Worm (Caenorhabditis elegans): ENCODE data around the gene C35D10.1.

The C35D10.1 gene

ce11 chrIII:4905405-4905804 is 25.9 kb downstream of the C35D10.1 start, which contains the start of gene F26F4.8 (continued):
- TF ChIP-seq ahr-1 (tag; optimal IDR thresholded peaks at IDR 0.05), result peak; percentile 24
- no peak for TF ChIP-seq hlh-30 (tag; optimal IDR thresholded peaks at IDR 0.05; ENCODE audit: insufficient read depth)
- TF ChIP-seq ceh-14 (tag; optimal IDR thresholded peaks at IDR 0.05), result peak; percentile 14
- TF ChIP-seq madf-2 (tag; optimal IDR thresholded peaks at IDR 0.05), result no peak
- no peak for TF ChIP-seq unc-3 (GFP tag; conservative IDR thresholded peaks at IDR 0.05)
- TF ChIP-seq unc-3 (tag; optimal IDR thresholded peaks at IDR 0.05), result no peak
- TF ChIP-seq sox-2 (GFP tag; IDR thresholded peaks at IDR 0.05), result no peak
- TF ChIP-seq ceh-6 (GFP tag; optimal IDR thresholded peaks at IDR 0.05), result no peak
- peak; percentile 7 for TF ChIP-seq eyg-1 (tag; optimal IDR thresholded peaks at IDR 0.05)
- TF ChIP-seq nhr-232 (tag; optimal IDR thresholded peaks at IDR 0.05), result no peak
- no peak for TF ChIP-seq nfya-1 (tag; optimal IDR thresholded peaks at IDR 0.05)
- peak; percentile 92 for TF ChIP-seq ceh-31 (tag; optimal IDR thresholded peaks at IDR 0.05)
- no peak for TF ChIP-seq Y22D7AL.16 (tag; optimal IDR thresholded peaks at IDR 0.05)
- no peak for TF ChIP-seq pag-3 (tag; optimal IDR thresholded peaks at IDR 0.05; ENCODE audit: borderline replicate concordance)
- peak; percentile 90 for TF ChIP-seq C08G9.2 (tag; optimal IDR thresholded peaks at IDR 0.05)
- TF ChIP-seq ref-2 (tag; optimal IDR thresholded peaks at IDR 0.05), result peak; percentile 51
- TF ChIP-seq nhr-11 (tag; optimal IDR thresholded peaks at IDR 0.05), result no peak
- no peak for TF ChIP-seq hlh-15 (tag; optimal IDR thresholded peaks at IDR 0.05)
- TF ChIP-seq syd-9 (tag; optimal IDR thresholded peaks at IDR 0.05), result no peak
- peak; percentile 79 for TF ChIP-seq mec-3 (tag; optimal IDR thresholded peaks at IDR 0.05; ENCODE audit: borderline replicate concordance)
- no peak for TF ChIP-seq fkh-10 (GFP tag; optimal IDR thresholded peaks at IDR 0.05)
- peak; percentile 75 for TF ChIP-seq zip-5 (tag; optimal IDR thresholded peaks at IDR 0.05)
- TF ChIP-seq rnt-1 (tag; optimal IDR thresholded peaks at IDR 0.05), result peak; percentile 46
- no peak for TF ChIP-seq unc-55 (GFP tag; optimal IDR thresholded peaks at IDR 0.05)
- TF ChIP-seq hlh-8 (tag; optimal IDR thresholded peaks at IDR 0.05), result peak; percentile 89
- TF ChIP-seq unc-42 (tag; optimal IDR thresholded peaks at IDR 0.05), result peak; percentile 20
- no peak for TF ChIP-seq elt-4 (tag; optimal IDR thresholded peaks at IDR 0.05)
- TF ChIP-seq T23F11.4 (GFP tag; optimal IDR thresholded peaks at IDR 0.05), result no peak
- TF ChIP-seq elt-2 (tag; optimal IDR thresholded peaks at IDR 0.05), result peak; percentile 62
- peak; percentile 15 for TF ChIP-seq ceh-34 (tag; optimal IDR thresholded peaks at IDR 0.05)
- no peak for TF ChIP-seq lin-11 (tag; optimal IDR thresholded peaks at IDR 0.05)
- peak; percentile 93 for TF ChIP-seq ceh-2 (tag; optimal IDR thresholded peaks at IDR 0.05)
- TF ChIP-seq dmd-4 (tag; optimal IDR thresholded peaks at IDR 0.05; ENCODE audit: borderline replicate concordance), result no peak
- TF ChIP-seq sox-4 (tag; optimal IDR thresholded peaks at IDR 0.05), result no peak
- TF ChIP-seq ceh-45 (GFP tag; IDR thresholded peaks at IDR 0.05), result no peak
- TF ChIP-seq ceh-48 (tag; optimal IDR thresholded peaks at IDR 0.05), result no peak

- TF ChIP-seq elt-2 (tag; optimal IDR thresholded peaks at IDR 0.05), result peak; percentile 43
- TF ChIP-seq ceh-22 (tag; optimal IDR thresholded peaks at IDR 0.05), result no peak
- TF ChIP-seq pqm-1 (tag; optimal IDR thresholded peaks at IDR 0.05), result no peak
- TF ChIP-seq fkh-10 (GFP tag; optimal IDR thresholded peaks at IDR 0.05), result no peak
Observed at ce11 chrIII:4906365-4906764, 26.8 kb downstream of the C35D10.1 start.

ce11 chrIII:4906896-4907295 is 27.4 kb downstream of the C35D10.1 start, which contains the start of gene rom-1:
rom-1 (plus strand) TSS chrIII:4907196.
- TF ChIP-seq ceh-30 (tag; optimal IDR thresholded peaks at IDR 0.05), result no peak
- TF ChIP-seq ceh-48 (tag; optimal IDR thresholded peaks at IDR 0.05), result no peak
- TF ChIP-seq ceh-14 (tag; optimal IDR thresholded peaks at IDR 0.05), result no peak
- TF ChIP-seq pag-3 (tag; optimal IDR thresholded peaks at IDR 0.05; ENCODE audit: borderline replicate concordance), result no peak
- TF ChIP-seq madf-2 (tag; optimal IDR thresholded peaks at IDR 0.05), result no peak
- no peak for TF ChIP-seq sox-2 (GFP tag; IDR thresholded peaks at IDR 0.05)
- TF ChIP-seq dmd-4 (tag; optimal IDR thresholded peaks at IDR 0.05; ENCODE audit: borderline replicate concordance), result no peak
- TF ChIP-seq elt-2 (tag; optimal IDR thresholded peaks at IDR 0.05), result no peak
- no peak for TF ChIP-seq pax-1 (tag; optimal IDR thresholded peaks at IDR 0.05)
- no peak for TF ChIP-seq pqm-1 (tag; optimal IDR thresholded peaks at IDR 0.05)
- TF ChIP-seq ceh-34 (tag; optimal IDR thresholded peaks at IDR 0.05), result no peak
- TF ChIP-seq dve-1 (tag; optimal IDR thresholded peaks at IDR 0.05), result no peak
- TF ChIP-seq pat-9 (tag; optimal IDR thresholded peaks at IDR 0.05), result no peak

All from whole organism, late embryonic.